Fruit fly (Drosophila melanogaster): ENCODE measurements around the gene CG43394.

The CG43394 gene

dm6 chr2L:8162307-8163024, 16.9 kb downstream of the CG43394 start, which contains the start of gene Acbp1 (continued):
- TF ChIP-seq Antp (GFP tag; optimal IDR thresholded peaks at IDR 0.05) (peak; percentile 97), CG15479 (GFP tag; optimal IDR thresholded peaks at IDR 0.05) (peak; percentile 33), fd3F (GFP tag; optimal IDR thresholded peaks at IDR 0.05) (peak; percentile 92), Atf3 (GFP tag; optimal IDR thresholded peaks at IDR 0.05) (peak; percentile 94), YL-1 (GFP tag; optimal IDR thresholded peaks at IDR 0.05) (peak; percentile 97), CG30431 (GFP tag; optimal IDR thresholded peaks at IDR 0.05) (peak; percentile 84), CG17912 (GFP tag; optimal IDR thresholded peaks at IDR 0.05) (peak; percentile 89), Ravus (GFP tag; IDR thresholded peaks at IDR 0.05) (peak; percentile 4; the same call in 1 of the 2 replicates), fd96Cb (tag; optimal IDR thresholded peaks at IDR 0.05) (peak; percentile 92), CoRest (tag; optimal IDR thresholded peaks at IDR 0.05) (peak; percentile 97), Sry-δ (GFP tag; optimal IDR thresholded peaks at IDR 0.05) (peak; percentile 89), seq (GFP tag; IDR thresholded peaks at IDR 0.05) (peak; percentile 93), CHES-1-like (GFP tag; optimal IDR thresholded peaks at IDR 0.05) (peak; percentile 97), Hand (GFP tag; optimal IDR thresholded peaks at IDR 0.05) (peak; percentile 99), amos (GFP tag; IDR thresholded peaks at IDR 0.05; ENCODE audit: partially characterized antibody) (peak; percentile 81), CG7357 (GFP tag; IDR thresholded peaks at IDR 0.05) (peak; percentile 82), usp (GFP tag; optimal IDR thresholded peaks at IDR 0.05) (no peak), gcm2 (GFP tag; optimal IDR thresholded peaks at IDR 0.05) (peak; percentile 82), lov (optimal IDR thresholded peaks at IDR 0.05) (no peak), lov (GFP tag; IDR thresholded peaks at IDR 0.05) (peak; percentile 76), CG7271 (tag; optimal IDR thresholded peaks at IDR 0.05) (peak; percentile 89), salm (tag; optimal IDR thresholded peaks at IDR 0.05) (peak; percentile 97), sima (GFP tag; optimal IDR thresholded peaks at IDR 0.05) (peak; percentile 58), CG17361 (GFP tag; IDR thresholded peaks at IDR 0.05) (peak; percentile 96), vnd (GFP tag; IDR thresholded peaks at IDR 0.05; ENCODE audit: partially characterized antibody) (peak; percentile 60), CG1832 (GFP tag; optimal IDR thresholded peaks at IDR 0.05) (no peak), kah (GFP tag; optimal IDR thresholded peaks at IDR 0.05) (peak; percentile 93), CG8281 (tag; optimal IDR thresholded peaks at IDR 0.05) (peak; percentile 88), CG15269 (tag; optimal IDR thresholded peaks at IDR 0.05) (peak; percentile 97), CG7839 (tag; optimal IDR thresholded peaks at IDR 0.05) (peak; percentile 97), CG9817 (tag; optimal IDR thresholded peaks at IDR 0.05) (peak; percentile 91), Gsc (GFP tag; IDR thresholded peaks at IDR 0.05) (no peak), CG12155 (GFP tag; optimal IDR thresholded peaks at IDR 0.05) (peak; percentile 93), CG30020 (tag; optimal IDR thresholded peaks at IDR 0.05) (peak; percentile 90), CG4424 (GFP tag; optimal IDR thresholded peaks at IDR 0.05) (peak; percentile 95), CG9609 (GFP tag; optimal IDR thresholded peaks at IDR 0.05) (peak; percentile 96), jing (GFP tag; optimal IDR thresholded peaks at IDR 0.05) (peak; percentile 83), CG3726 (GFP tag; IDR thresholded peaks at IDR 0.05) (peak; percentile 70; the same call in 2 of the 3 replicates), Dip2 (GFP tag; IDR thresholded peaks at IDR 0.05) (no peak), tna (GFP tag; IDR thresholded peaks at IDR 0.05; ENCODE audit: partially characterized antibody) (peak; percentile 59; the same call in 1 of the 2 replicates), ATbp (GFP tag; optimal IDR thresholded peaks at IDR 0.05) (peak; percentile 95), bab2 (GFP tag; optimal IDR thresholded peaks at IDR 0.05) (peak; percentile 93), Mrtf (GFP tag; IDR thresholded peaks at IDR 0.05) (peak; percentile 90), Scr (GFP tag; IDR thresholded peaks at IDR 0.05; ENCODE audit: partially characterized antibody) (peak; percentile 78), CG6683 (GFP tag; optimal IDR thresholded peaks at IDR 0.05) (peak; percentile 94), Fer2 (tag; optimal IDR thresholded peaks at IDR 0.05) (peak; percentile 93), dpn (GFP tag; optimal IDR thresholded peaks at IDR 0.05) (peak; percentile 93 to 96), CG9876 (GFP tag; optimal IDR thresholded peaks at IDR 0.05) (peak; percentile 96), Xbp1 (GFP tag; optimal IDR thresholded peaks at IDR 0.05) (peak; percentile 95)

Data from whole organism, embryonic.